Worm (Caenorhabditis elegans) whole organism, midembryonic: ENCODE results near the gene mlh-1.

ENCODE experiments used
- flt-1 ChIP-seq: fragments of 200-800 bp; sonication (Bioruptor generic); IDR thresholded peaks from 2 replicates; pipeline ENCODE4 v1.3.6; 2022; ENCODE audit warnings: missing genetic modification characterization, missing compliant biosample characterization
- klf-2 ChIP-seq: fragments of 200-800 bp; sonication (Bioruptor generic); conservative IDR thresholded peaks from 2 replicates; pipeline ENCODE4 v1.3.6; 2022; ENCODE audit warnings: missing genetic modification reagents, missing genetic modification characterization, missing compliant biosample characterization
- ztf-23 ChIP-seq: fragments of 200-800 bp; sonication (Bioruptor generic); IDR thresholded peaks from 2 replicates; pipeline ENCODE4 v1.3.6; 2022; ENCODE audit warnings: missing genetic modification reagents, missing genetic modification characterization, missing compliant biosample characterization

- TF ChIP-seq klf-2 (GFP tag; lab: Robert Waterston, UW): no peak
- TF ChIP-seq ztf-23 (GFP tag; lab: Robert Waterston, UW): no peak
- TF ChIP-seq flt-1 (GFP tag; lab: Robert Waterston, UW): no peak
Measured at ce11 chrIII:13540791-13541190, 26.4 kb upstream of the mlh-1 start.
